Worm (Caenorhabditis elegans) whole organism, young adult: Measurements from ENCODE around the gene F48E8.3.

ENCODE experiments used
- B0019.2 ChIP-seq: fragments of 200-800 bp; sonication (Bioruptor generic); conservative IDR thresholded peaks from 2 replicates; pipeline ENCODE4 v1.3.6; 2022; ENCODE audit warnings: missing genetic modification reagents, missing genetic modification characterization, missing compliant biosample characterization
- C06A6.2 ChIP-seq: fragments of 200-800 bp; sonication (Bioruptor generic); conservative IDR thresholded peaks from 2 replicates; pipeline ENCODE4 v1.3.6; 2022; ENCODE audit warnings: missing genetic modification characterization, missing compliant biosample characterization
- D2030.7 ChIP-seq: fragments of 200-800 bp; sonication (Bioruptor generic); IDR thresholded peaks from 2 replicates; pipeline ENCODE4 v1.3.6; 2022; ENCODE audit warnings: missing genetic modification reagents, missing genetic modification characterization, missing compliant biosample characterization
- F22D6.2 ChIP-seq: sonication (generic microtip); optimal IDR thresholded peaks from 2 replicates; lab custom pipeline; 2016; ENCODE audit warnings: mild to moderate bottlenecking, missing genetic modification characterization, missing compliant biosample characterization
- F52B5.7 ChIP-seq: sonication (generic microtip); optimal IDR thresholded peaks from 2 replicates; lab custom pipeline; 2016; ENCODE audit warnings: mild to moderate bottlenecking, missing genetic modification characterization, missing compliant biosample characterization
- T07F8.4 ChIP-seq: sonication (generic microtip); optimal IDR thresholded peaks from 2 replicates; lab custom pipeline; 2016; ENCODE audit warnings: mild to moderate bottlenecking, missing genetic modification characterization, moderate library complexity, missing compliant biosample characterization
- Y53F4B.3 ChIP-seq: fragments of 200-800 bp; sonication (Bioruptor generic); IDR thresholded peaks from 2 replicates; pipeline ENCODE4 v1.3.6; 2022; ENCODE audit warnings: missing genetic modification reagents, missing genetic modification characterization, missing compliant biosample characterization
- Y95B8A.8 ChIP-seq: fragments of 200-800 bp; sonication (Bioruptor generic); IDR thresholded peaks from 2 replicates; pipeline ENCODE4 v1.3.6; 2022; ENCODE audit warnings: missing genetic modification reagents, missing genetic modification characterization, missing compliant biosample characterization
- ama-1 ChIP-seq, 3 experiments: fragments of 150-350 bp in 1 of 3; sonication (generic microtip) in 2 of 3; optimal IDR thresholded peaks; 2 replicates each; lab custom pipeline; 2014 to 2018; ENCODE audit warnings: missing biosample characterization in 2 of 3, missing genetic modification characterization in 2 of 3, missing genetic modification reagents in 2 of 3
- attf-3 ChIP-seq: fragments of 200-800 bp; sonication (Bioruptor generic); conservative IDR thresholded peaks from 2 replicates; pipeline ENCODE4 v1.3.6; 2022; ENCODE audit warnings: missing genetic modification reagents, missing genetic modification characterization, missing compliant biosample characterization
- ccch-3 ChIP-seq: fragments of 200-800 bp; sonication (Bioruptor generic); optimal IDR thresholded peaks from 2 replicates; lab custom pipeline; 2018; ENCODE audit warnings: mild to moderate bottlenecking, missing genetic modification characterization, missing compliant biosample characterization
- cebp-1 ChIP-seq, 2 experiments: fragments of 200-800 bp in 1 of 2; sonication (Bioruptor generic) in 1 of 2; sonication (generic microtip) in 1 of 2; IDR thresholded peaks in 1 of 2; optimal IDR thresholded peaks in 1 of 2; 2 replicates each; pipeline versions ENCODE4 v1.3.6 to Lab custom; 2017 to 2022; ENCODE audit warnings: missing compliant biosample characterization in 2 of 2, missing genetic modification characterization in 2 of 2, mild to moderate bottlenecking in 1 of 2, missing genetic modification reagents in 1 of 2, moderate library complexity in 1 of 2
- ceh-58 ChIP-seq: fragments of 200-800 bp; sonication (Bioruptor generic); IDR thresholded peaks from 2 replicates; pipeline ENCODE4 v1.3.6; 2022; ENCODE audit warnings: missing genetic modification characterization, missing compliant biosample characterization
- ceh-91 ChIP-seq: fragments of 200-800 bp; sonication (Bioruptor generic); IDR thresholded peaks from 2 replicates; pipeline ENCODE4 v1.3.6; 2022; ENCODE audit warnings: missing genetic modification reagents, missing genetic modification characterization, missing compliant biosample characterization
- dpff-1 ChIP-seq: sonication (generic microtip); optimal IDR thresholded peaks from 2 replicates; lab custom pipeline; 2017; ENCODE audit warnings: mild to moderate bottlenecking, missing genetic modification characterization, missing compliant biosample characterization
- efl-1 ChIP-seq: fragments of 150-350 bp; optimal IDR thresholded peaks from 2 replicates; lab custom pipeline; 2014; ENCODE audit warnings: missing biosample characterization, missing genetic modification reagents, missing genetic modification characterization
- egrh-3 ChIP-seq: fragments of 200-800 bp; sonication (Bioruptor generic); IDR thresholded peaks from 2 replicates; pipeline ENCODE4 v1.3.6; 2022; ENCODE audit warnings: missing genetic modification reagents, missing genetic modification characterization, missing compliant biosample characterization
- ets-4 ChIP-seq: fragments of 200-800 bp; sonication (Bioruptor generic); optimal IDR thresholded peaks from 2 replicates; lab custom pipeline; 2018; ENCODE audit warnings: mild to moderate bottlenecking, missing genetic modification characterization, missing compliant biosample characterization
- fkh-3 ChIP-seq: sonication (generic microtip); optimal IDR thresholded peaks from 2 replicates; lab custom pipeline; 2016; ENCODE audit warnings: mild to moderate bottlenecking, missing genetic modification characterization, missing compliant biosample characterization
- gei-17 ChIP-seq: fragments of 200-800 bp; sonication (Bioruptor generic); optimal IDR thresholded peaks from 2 replicates; lab custom pipeline; 2018; ENCODE audit warnings: mild to moderate bottlenecking, missing genetic modification characterization, missing compliant biosample characterization
- hmg-1.2 ChIP-seq: fragments of 200-800 bp; sonication (Bioruptor generic); IDR thresholded peaks from 2 replicates; pipeline ENCODE4 v1.3.6; 2022; ENCODE audit warnings: missing genetic modification reagents, missing genetic modification characterization, missing compliant biosample characterization
- lin-26 ChIP-seq: fragments of 200-800 bp; sonication (Bioruptor generic); IDR thresholded peaks from 2 replicates; pipeline ENCODE4 v1.3.6; 2022; ENCODE audit warnings: missing genetic modification reagents, missing genetic modification characterization, missing compliant biosample characterization
- madf-3 ChIP-seq: fragments of 200-800 bp; sonication (Bioruptor generic); IDR thresholded peaks from 2 replicates; pipeline ENCODE4 v1.3.6; 2022; ENCODE audit warnings: missing genetic modification reagents, missing genetic modification characterization, missing compliant biosample characterization
- mel-28 ChIP-seq: sonication (generic microtip); optimal IDR thresholded peaks from 2 replicates; lab custom pipeline; 2016; ENCODE audit warnings: borderline replicate concordance, mild to moderate bottlenecking, missing genetic modification characterization, missing compliant biosample characterization
- nfya-1 ChIP-seq: sonication (generic microtip); optimal IDR thresholded peaks from 2 replicates; lab custom pipeline; 2017; ENCODE audit warnings: antibody characterized with exemption, missing compliant biosample characterization, missing genetic modification characterization, borderline replicate concordance; ENCODE audit not compliant: insufficient read depth
- nfyb-1 ChIP-seq: fragments of 200-800 bp; sonication (Bioruptor generic); IDR thresholded peaks from 2 replicates; pipeline ENCODE4 v1.3.6; 2022; ENCODE audit warnings: missing genetic modification reagents, missing genetic modification characterization, missing compliant biosample characterization
- nhr-179 ChIP-seq: sonication (generic microtip); optimal IDR thresholded peaks from 2 replicates; lab custom pipeline; 2016; ENCODE audit warnings: mild to moderate bottlenecking, missing genetic modification characterization, missing compliant biosample characterization
- nhr-27 ChIP-seq: fragments of 200-800 bp; sonication (Bioruptor generic); optimal IDR thresholded peaks from 2 replicates; lab custom pipeline; 2018; ENCODE audit warnings: mild to moderate bottlenecking, missing genetic modification characterization, moderate library complexity, missing compliant biosample characterization
- nhr-80 ChIP-seq: sonication (generic microtip); optimal IDR thresholded peaks from 2 replicates; lab custom pipeline; 2016; ENCODE audit warnings: missing genetic modification characterization, missing compliant biosample characterization
- snpc-1.3 ChIP-seq: sonication (generic microtip); optimal IDR thresholded peaks from 2 replicates; lab custom pipeline; 2017; ENCODE audit warnings: missing genetic modification characterization, mild to moderate bottlenecking, missing compliant biosample characterization, antibody characterized with exemption, moderate library complexity, missing genotype, missing genetic modification reagents; ENCODE audit not compliant: insufficient read depth
- snpc-4 ChIP-seq, 5 experiments: fragments of 150-350 bp in 1 of 5; sonication (generic microtip) in 4 of 5; optimal IDR thresholded peaks; 2 replicates each; lab custom pipeline; 2014 to 2018; ENCODE audit warnings: missing genetic modification characterization in 5 of 5, missing biosample characterization in 3 of 5, antibody characterized with exemption in 2 of 5, mild to moderate bottlenecking in 2 of 5, missing compliant biosample characterization in 2 of 5, missing genotype in 2 of 5, moderate library complexity in 2 of 5, missing genetic modification reagents in 1 of 5
- tbp1 ChIP-seq: fragments of 200-800 bp; sonication (Bioruptor generic); optimal IDR thresholded peaks from 2 replicates; lab custom pipeline; 2018; ENCODE audit warnings: mild to moderate bottlenecking, missing genetic modification characterization, missing compliant biosample characterization
- tbx-9 ChIP-seq: sonication (generic microtip); optimal IDR thresholded peaks from 2 replicates; lab custom pipeline; 2016; ENCODE audit warnings: borderline replicate concordance, missing genetic modification characterization, inconsistent platforms, missing compliant biosample characterization
- tlf-1 ChIP-seq: fragments of 200-800 bp; sonication (Bioruptor generic); optimal IDR thresholded peaks from 2 replicates; lab custom pipeline; 2018; ENCODE audit warnings: mild to moderate bottlenecking, missing genetic modification characterization, missing compliant biosample characterization
- zim-3 ChIP-seq: sonication (generic microtip); optimal IDR thresholded peaks from 2 replicates; lab custom pipeline; 2017; ENCODE audit warnings: mild to moderate bottlenecking, missing genetic modification characterization, moderate library complexity, missing compliant biosample characterization
- ztf-22 ChIP-seq: fragments of 200-800 bp; sonication (Bioruptor generic); optimal IDR thresholded peaks from 2 replicates; lab custom pipeline; 2018; ENCODE audit warnings: mild to moderate bottlenecking, missing genetic modification characterization, moderate library complexity, missing compliant biosample characterization
- ztf-26 ChIP-seq: sonication (generic microtip); optimal IDR thresholded peaks from 2 replicates; lab custom pipeline; 2017; ENCODE audit warnings: missing genetic modification characterization, missing compliant biosample characterization
- ztf-28 ChIP-seq: fragments of 200-800 bp; sonication (Bioruptor generic); IDR thresholded peaks from 2 replicates; pipeline ENCODE4 v1.3.6; 2022; ENCODE audit warnings: missing genetic modification reagents, missing genetic modification characterization, missing compliant biosample characterization

F48E8.3 gene

DNA sequence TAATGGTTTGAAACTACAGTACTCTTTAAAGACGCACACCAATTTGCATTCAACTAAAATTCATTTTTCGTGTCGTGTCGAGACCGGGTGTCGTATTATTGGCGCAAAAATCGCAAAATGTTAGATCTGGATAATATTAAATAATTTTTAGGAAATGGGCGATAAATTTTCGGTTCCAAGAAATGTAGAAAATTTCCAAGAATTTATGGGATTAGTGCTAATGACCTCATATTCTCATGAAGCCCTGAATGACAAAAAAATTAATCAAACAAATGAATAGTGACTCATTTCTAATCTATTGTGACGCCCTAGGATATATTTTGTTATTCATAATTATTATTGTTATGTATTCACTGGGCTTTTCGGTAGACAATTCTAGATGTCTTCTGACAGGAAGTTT lies 39.6 kb downstream of the F48E8.3 start:
- no peak for TF ChIP-seq C06A6.2 (GFP tag; lab: Robert Waterston, UW)
- TF ChIP-seq T07F8.4 (tag; lab: Kevin White, UChicago) = no peak
- TF ChIP-seq zim-3 (tag; lab: Kevin White, UChicago) = no peak
- TF ChIP-seq ccch-3 (GFP tag; lab: Kevin White, UChicago) = no peak
- TF ChIP-seq fkh-3 = no peak
- TF ChIP-seq ztf-26 = no peak
- TF ChIP-seq nhr-179 (tag; lab: Kevin White, UChicago) = no peak
- no peak for TF ChIP-seq F22D6.2 (tag; lab: Kevin White, UChicago)
- no peak for TF ChIP-seq F52B5.7
- TF ChIP-seq tbp1 = no peak
- TF ChIP-seq efl-1 (GFP tag; lab: Kevin White, UChicago) = no peak

DNA sequence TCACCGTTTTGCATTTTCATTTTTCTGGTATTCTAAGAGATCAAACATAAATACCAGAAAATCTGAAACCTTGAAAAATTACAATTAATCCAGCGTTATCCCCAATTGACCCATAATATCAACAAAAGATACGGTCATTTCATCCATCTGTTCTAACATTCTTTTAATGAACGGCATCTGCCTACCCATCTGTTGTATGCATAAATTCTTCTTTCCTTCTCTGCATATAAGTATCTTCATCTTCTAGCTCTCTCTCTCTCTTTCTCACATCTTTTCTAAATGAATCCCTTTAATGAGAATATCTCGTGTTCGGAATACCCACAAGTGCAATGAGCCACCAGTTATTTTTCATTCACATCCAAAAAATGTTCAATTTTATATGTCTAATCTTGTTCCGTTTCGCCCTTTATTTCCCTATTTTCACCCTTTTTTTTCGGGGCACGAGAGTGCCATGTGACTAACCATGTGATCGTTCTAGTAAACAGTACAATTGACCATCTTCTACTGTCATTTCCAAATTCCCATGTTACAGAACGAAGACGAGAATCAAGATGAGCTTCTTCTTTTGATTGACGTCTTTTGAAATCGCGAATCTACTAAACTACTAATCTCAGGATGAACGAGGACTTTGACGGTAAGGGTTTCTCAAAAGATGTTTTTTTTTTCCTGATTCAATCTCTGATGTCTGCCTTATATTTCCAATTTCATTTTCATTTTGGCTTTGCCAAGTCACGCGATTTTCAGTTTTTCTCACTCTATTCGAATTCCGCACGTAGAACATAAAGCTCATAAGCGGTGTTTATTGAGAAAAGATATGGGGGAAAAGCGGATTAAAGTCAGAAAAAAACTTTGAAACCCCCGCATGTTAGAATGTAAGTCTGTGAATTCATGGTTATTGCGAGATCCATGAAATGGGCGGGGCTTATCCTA lies 40.4 kb downstream of the F48E8.3 start, which contains the start of gene R02F2.1:
Gene R02F2.1, plus strand, starts transcription at position 528 of the 930 bp plus-strand sequence.
- TF ChIP-seq lin-26 (GFP tag; lab: Robert Waterston, UW) (peak; percentile 66; the same call in 1 of the 2 replicates), cebp-1 (GFP tag; IDR thresholded peaks at IDR 0.05; lab: Robert Waterston, UW) (0 out of 2 replicates have a peak, but pooled peaks have one; percentile 26), cebp-1 (tag; optimal IDR thresholded peaks at IDR 0.05; lab: Kevin White, UChicago) (peak; percentile 67), nfyb-1 (GFP tag; lab: Robert Waterston, UW) (no peak), dpff-1 (tag; lab: Kevin White, UChicago) (no peak), Y95B8A.8 (GFP tag; lab: Robert Waterston, UW) (no peak), F22D6.2 (tag; lab: Kevin White, UChicago) (no peak), Y53F4B.3 (GFP tag; lab: Robert Waterston, UW) (no peak), tbp1 (peak; percentile 25), hmg-1.2 (no peak; the same call in 1 of the 2 replicates), ets-4 (GFP tag; lab: Kevin White, UChicago) (no peak), egrh-3 (no peak), tlf-1 (GFP tag; lab: Kevin White, UChicago) (peak; percentile 45), snpc-4 (GFP tag; optimal IDR thresholded peaks at IDR 0.05; lab: Kevin White, UChicago) (no peak), snpc-4 (tag; optimal IDR thresholded peaks at IDR 0.05; lab: Kevin White, UChicago) (no peak), snpc-1.3 (tag; lab: Kevin White, UChicago) (no peak), ama-1 (optimal IDR thresholded peaks at IDR 0.05; lab: Kevin White, UChicago) (peak; percentile 62), ama-1 (GFP tag; optimal IDR thresholded peaks at IDR 0.05; lab: Kevin White, UChicago) (no peak), ztf-22 (GFP tag; lab: Kevin White, UChicago) (no peak), B0019.2 (GFP tag; lab: Robert Waterston, UW) (no peak), ceh-58 (no peak), mel-28 (tag; lab: Kevin White, UChicago) (no peak), attf-3 (no peak), gei-17 (GFP tag; lab: Kevin White, UChicago) (peak; percentile 30), nfya-1 (tag; lab: Kevin White, UChicago) (no peak), ztf-28 (no peak), tbx-9 (tag; lab: Kevin White, UChicago) (no peak), D2030.7 (GFP tag; lab: Robert Waterston, UW) (no peak), ztf-26 (peak; percentile 39), nhr-80 (tag; lab: Kevin White, UChicago) (peak; percentile 18), ceh-91 (GFP tag; lab: Robert Waterston, UW) (no peak), madf-3 (GFP tag; lab: Robert Waterston, UW) (0 out of 2 replicates have a peak, but pooled peaks have one; percentile 23), nhr-27 (tag; lab: Kevin White, UChicago) (no peak)
